Fruit fly (Drosophila melanogaster) whole organism, embryonic: ENCODE results near the gene CG6465.
A peak's percentile ranks its signal among the peaks of the same experiment; 100 is the strongest.

Source experiments
- Antp ChIP-seq: fragments of 200-800 bp; sonication (Bioruptor generic); optimal IDR thresholded peaks from 3 replicates; lab custom pipeline; 2016; ENCODE audit warnings: missing biosample characterization, missing genetic modification characterization
- BEAF-32 ChIP-seq: fragments of 200-800 bp; sonication (Bioruptor generic); optimal IDR thresholded peaks from 3 replicates; lab custom pipeline; 2017; ENCODE audit warnings: missing biosample characterization, missing genetic modification characterization, mild to moderate bottlenecking, moderate library complexity, missing genetic modification reagents
- Bteb2 ChIP-seq: fragments of 200-800 bp; sonication (Bioruptor generic); optimal IDR thresholded peaks from 2 replicates; lab custom pipeline; 2016; ENCODE audit warnings: missing biosample characterization, missing genetic modification characterization
- CG10462 ChIP-seq: fragments of 200-800 bp; sonication (Bioruptor generic); optimal IDR thresholded peaks from 2 replicates; lab custom pipeline; 2016; ENCODE audit warnings: missing biosample characterization, missing genetic modification characterization
- CG10959 ChIP-seq: fragments of 200-800 bp; sonication (Bioruptor generic); IDR thresholded peaks from 2 replicates; pipeline ENCODE4 v1.3.6; 2022; ENCODE audit warnings: missing biosample characterization, missing genetic modification characterization
- CG11093 ChIP-seq: fragments of 200-800 bp; sonication (Bioruptor generic); IDR thresholded peaks from 3 replicates; pipeline ENCODE4 v1.3.6; 2022; ENCODE audit warnings: missing biosample characterization, missing genetic modification characterization
- CG12299 ChIP-seq: fragments of 200-800 bp; sonication (Bioruptor generic); optimal IDR thresholded peaks from 2 replicates; lab custom pipeline; 2018; ENCODE audit warnings: missing biosample characterization, mild to moderate bottlenecking, missing genetic modification characterization
- CG12391 ChIP-seq: fragments of 200-800 bp; sonication (Bioruptor generic); optimal IDR thresholded peaks from 3 replicates; lab custom pipeline; 2018; ENCODE audit warnings: missing biosample characterization, mild to moderate bottlenecking, missing genetic modification characterization, moderate library complexity
- CG13123 ChIP-seq: fragments of 200-800 bp; sonication (Bioruptor generic); optimal IDR thresholded peaks from 2 replicates; lab custom pipeline; 2016; ENCODE audit warnings: missing biosample characterization, missing genetic modification characterization
- CG14710 ChIP-seq: fragments of 200-800 bp; sonication (Bioruptor generic); optimal IDR thresholded peaks from 3 replicates; lab custom pipeline; 2019; ENCODE audit warnings: missing biosample characterization, mild to moderate bottlenecking, missing genetic modification characterization, moderate library complexity
- CG1602 ChIP-seq: fragments of 200-800 bp; sonication (Bioruptor generic); optimal IDR thresholded peaks from 3 replicates; lab custom pipeline; 2016; ENCODE audit warnings: missing biosample characterization, missing genetic modification characterization
- CG16779 ChIP-seq: fragments of 200-800 bp; sonication (Bioruptor generic); IDR thresholded peaks from 2 replicates; pipeline ENCODE4 v1.3.6; 2022; ENCODE audit warnings: missing biosample characterization, missing genetic modification characterization
- CG17385 ChIP-seq: fragments of 200-800 bp; sonication (Bioruptor generic); optimal IDR thresholded peaks from 3 replicates; lab custom pipeline; 2018; ENCODE audit warnings: missing biosample characterization, mild to moderate bottlenecking, missing genetic modification characterization
- CG18764 ChIP-seq: fragments of 200-800 bp; sonication (Bioruptor generic); optimal IDR thresholded peaks from 3 replicates; lab custom pipeline; 2016; ENCODE audit warnings: missing biosample characterization, missing genetic modification characterization
- CG2889 ChIP-seq: fragments of 200-800 bp; sonication (Bioruptor generic); IDR thresholded peaks from 3 replicates; pipeline ENCODE4 v1.3.6; 2022; ENCODE audit warnings: missing biosample characterization, missing genetic modification characterization
- CG31365 ChIP-seq: fragments of 200-800 bp; sonication (Bioruptor generic); optimal IDR thresholded peaks from 2 replicates; lab custom pipeline; 2018; ENCODE audit warnings: missing biosample characterization, mild to moderate bottlenecking, missing genetic modification characterization
- CG33557 ChIP-seq: fragments of 200-800 bp; sonication (Bioruptor generic); optimal IDR thresholded peaks from 2 replicates; lab custom pipeline; 2019; ENCODE audit warnings: missing biosample characterization, mild to moderate bottlenecking, missing genetic modification characterization, moderate library complexity
- CG6683 ChIP-seq: fragments of 200-800 bp; sonication (Bioruptor generic); optimal IDR thresholded peaks from 2 replicates; lab custom pipeline; 2017; ENCODE audit warnings: missing biosample characterization, mild to moderate bottlenecking, missing genetic modification characterization, missing genetic modification reagents
- CG6791 ChIP-seq: fragments of 200-800 bp; sonication (Bioruptor generic); IDR thresholded peaks from 3 replicates; pipeline ENCODE4 v1.3.6; 2022; ENCODE audit warnings: missing biosample characterization, missing genetic modification characterization; ENCODE audit not compliant: partially characterized antibody
- CG7372 ChIP-seq: fragments of 200-800 bp; sonication (Bioruptor generic); IDR thresholded peaks from 2 replicates; pipeline ENCODE4 v1.3.6; 2022; ENCODE audit warnings: missing biosample characterization, missing genetic modification characterization
- CG7786 ChIP-seq: fragments of 200-800 bp; sonication (Bioruptor generic); optimal IDR thresholded peaks from 2 replicates; lab custom pipeline; 2016; ENCODE audit warnings: missing biosample characterization, missing genetic modification characterization
- CG9609 ChIP-seq: fragments of 200-800 bp; sonication (Bioruptor generic); optimal IDR thresholded peaks from 3 replicates; lab custom pipeline; 2016; ENCODE audit warnings: missing biosample characterization, missing genetic modification characterization
- CG9727 ChIP-seq: fragments of 200-800 bp; sonication (Bioruptor generic); optimal IDR thresholded peaks from 3 replicates; lab custom pipeline; 2017; ENCODE audit warnings: missing biosample characterization, mild to moderate bottlenecking, missing genetic modification characterization
- CG9876 ChIP-seq: fragments of 200-800 bp; sonication (Bioruptor generic); optimal IDR thresholded peaks from 2 replicates; lab custom pipeline; 2016; ENCODE audit warnings: missing biosample characterization, missing genetic modification characterization
- CHES-1-like ChIP-seq: fragments of 200-800 bp; sonication (Bioruptor generic); optimal IDR thresholded peaks from 2 replicates; lab custom pipeline; 2016; ENCODE audit warnings: missing biosample characterization, missing genetic modification characterization
- Deaf1 ChIP-seq: fragments of 200-800 bp; optimal IDR thresholded peaks from 3 replicates; lab custom pipeline; 2019; ENCODE audit warnings: missing biosample characterization, mild to moderate bottlenecking, missing genetic modification characterization, moderate library complexity
- Ets65A ChIP-seq: fragments of 200-800 bp; sonication (Bioruptor generic); peaks from one replicate; lab custom pipeline; 2016; ENCODE audit warnings: missing biosample characterization, missing genetic modification characterization
- Ets97D ChIP-seq: fragments of 200-800 bp; sonication (Bioruptor generic); optimal IDR thresholded peaks from 3 replicates; lab custom pipeline; 2016; ENCODE audit warnings: missing biosample characterization, missing genetic modification characterization
- Fer2 ChIP-seq: fragments of 200-800 bp; sonication (Bioruptor generic); optimal IDR thresholded peaks from 2 replicates; lab custom pipeline; 2018; ENCODE audit warnings: missing biosample characterization, mild to moderate bottlenecking, missing genetic modification characterization, moderate library complexity
- Fer3 ChIP-seq: fragments of 200-800 bp; sonication (Bioruptor generic); optimal IDR thresholded peaks from 2 replicates; lab custom pipeline; 2018; ENCODE audit warnings: missing biosample characterization, mild to moderate bottlenecking, missing genetic modification characterization, moderate library complexity
- Gug ChIP-seq: fragments of 200-800 bp; sonication (Bioruptor generic); IDR thresholded peaks from 4 replicates; pipeline ENCODE4 v1.3.6; 2022; ENCODE audit warnings: missing biosample characterization, missing genetic modification characterization
- Hr51 ChIP-seq, 2 experiments: fragments of 200-800 bp; sonication (Bioruptor generic); optimal IDR thresholded peaks; 2 replicates in 1 of 2; 3 replicates in 1 of 2; lab custom pipeline; 2016 to 2018; ENCODE audit warnings: missing biosample characterization in 2 of 2, missing genetic modification characterization in 2 of 2, mild to moderate bottlenecking in 1 of 2, moderate library complexity in 1 of 2
- MBD-R2 ChIP-seq: fragments of 200-800 bp; sonication (Bioruptor generic); IDR thresholded peaks from 2 replicates; pipeline ENCODE4 v1.3.6; 2022; ENCODE audit warnings: missing biosample characterization, missing genetic modification characterization
- Mrtf ChIP-seq: fragments of 200-800 bp; sonication (Bioruptor generic); IDR thresholded peaks from 3 replicates; pipeline ENCODE4 v1.3.6; 2022; ENCODE audit warnings: missing biosample characterization, missing genetic modification characterization
- PHDP ChIP-seq: fragments of 200-800 bp; sonication (Bioruptor generic); optimal IDR thresholded peaks from 3 replicates; lab custom pipeline; 2018; ENCODE audit warnings: missing biosample characterization, mild to moderate bottlenecking, missing genetic modification characterization, moderate library complexity
- Ravus ChIP-seq: fragments of 200-800 bp; sonication (Bioruptor generic); IDR thresholded peaks from 2 replicates; pipeline ENCODE4 v1.3.6; 2022; ENCODE audit warnings: missing biosample characterization, missing genetic modification characterization
- Sox102F ChIP-seq: fragments of 200-800 bp; sonication (Bioruptor generic); optimal IDR thresholded peaks from 2 replicates; lab custom pipeline; 2018; ENCODE audit warnings: missing biosample characterization, mild to moderate bottlenecking, missing genetic modification characterization, moderate library complexity
- ap ChIP-seq: fragments of 200-800 bp; sonication (Bioruptor generic); IDR thresholded peaks from 2 replicates; pipeline ENCODE4 v1.3.6; 2022; ENCODE audit warnings: missing biosample characterization, missing genetic modification characterization
- fd3F ChIP-seq: fragments of 200-800 bp; sonication (Bioruptor generic); optimal IDR thresholded peaks from 2 replicates; lab custom pipeline; 2018; ENCODE audit warnings: missing biosample characterization, mild to moderate bottlenecking, missing genetic modification characterization, moderate library complexity
- gem ChIP-seq: fragments of 200-800 bp; sonication (Bioruptor generic); optimal IDR thresholded peaks from 2 replicates; lab custom pipeline; 2019; ENCODE audit warnings: missing biosample characterization, mild to moderate bottlenecking, missing genetic modification characterization, moderate library complexity
- inv ChIP-seq: fragments of 200-800 bp; sonication (Bioruptor generic); IDR thresholded peaks from 2 replicates; pipeline ENCODE4 v1.3.6; 2022; ENCODE audit warnings: missing biosample characterization, missing genetic modification characterization; ENCODE audit not compliant: partially characterized antibody
- jumu ChIP-seq: fragments of 200-800 bp; sonication (Bioruptor generic); optimal IDR thresholded peaks from 3 replicates; lab custom pipeline; 2016; ENCODE audit warnings: missing biosample characterization, missing genetic modification characterization
- kay ChIP-seq: fragments of 200-800 bp; sonication (Bioruptor generic); optimal IDR thresholded peaks from 2 replicates; lab custom pipeline; 2016; ENCODE audit warnings: missing biosample characterization, missing genetic modification characterization
- mld ChIP-seq: fragments of 200-800 bp; sonication (Bioruptor generic); IDR thresholded peaks from 3 replicates; pipeline ENCODE4 v1.3.6; 2022; ENCODE audit warnings: missing biosample characterization, missing genetic modification characterization; ENCODE audit not compliant: partially characterized antibody
- odd ChIP-seq: fragments of 200-800 bp; sonication (Bioruptor generic); optimal IDR thresholded peaks from 2 replicates; lab custom pipeline; 2017; ENCODE audit warnings: missing biosample characterization, mild to moderate bottlenecking, missing genetic modification characterization
- sens ChIP-seq: fragments of 200-800 bp; sonication (Bioruptor generic); peaks from one replicate; lab custom pipeline; 2016; ENCODE audit warnings: missing biosample characterization, missing genetic modification characterization
- sima ChIP-seq: fragments of 200-800 bp; sonication (Bioruptor generic); optimal IDR thresholded peaks from 2 replicates; lab custom pipeline; 2016; ENCODE audit warnings: missing biosample characterization, missing genetic modification characterization
- so ChIP-seq: fragments of 200-800 bp; sonication (Bioruptor generic); IDR thresholded peaks from 3 replicates; pipeline ENCODE4 v1.3.6; 2022; ENCODE audit warnings: missing biosample characterization, missing genetic modification characterization
- tap ChIP-seq: fragments of 200-800 bp; optimal IDR thresholded peaks from 3 replicates; lab custom pipeline; 2019; ENCODE audit warnings: missing biosample characterization, mild to moderate bottlenecking, missing genetic modification characterization, moderate library complexity
- toy ChIP-seq: fragments of 200-800 bp; sonication (Bioruptor generic); IDR thresholded peaks from 2 replicates; pipeline ENCODE4 v1.3.6; 2022; ENCODE audit warnings: missing biosample characterization, missing genetic modification characterization
- twi ChIP-seq: fragments of 200-800 bp; optimal IDR thresholded peaks from 2 replicates; lab custom pipeline; 2019; ENCODE audit warnings: missing biosample characterization, mild to moderate bottlenecking, missing genetic modification characterization, moderate library complexity
- usp ChIP-seq: fragments of >200 bp; optimal IDR thresholded peaks from 2 replicates; lab custom pipeline; 2017; ENCODE audit warnings: missing biosample characterization, missing genetic modification characterization

The CG6465 gene

dm6 chr3R:10675101-10675500 lies 1.9 kb downstream of the CG6465 start (continued):
- TF ChIP-seq PHDP (tag; lab: Kevin White, UChicago) (peak; percentile 31), sima (no peak), Hr51 (GFP tag; optimal IDR thresholded peaks at IDR 0.05; lab: Kevin White, UChicago) (peak in 1 of 2 experiments; percentile 40), CG17385 (GFP tag; lab: Kevin White, UChicago) (no peak), CG1602 (GFP tag; lab: Kevin White, UChicago) (no peak), CG16779 (GFP tag; lab: Robert Waterston, UW) (no peak), gem (tag; lab: Kevin White, UChicago) (peak; percentile 28), CG33557 (no peak), CHES-1-like (peak; percentile 26), ap (no peak), CG13123 (no peak), Mrtf (GFP tag; lab: Robert Waterston, UW) (no peak), CG12391 (tag; lab: Kevin White, UChicago) (peak; percentile 30), Fer2 (tag; lab: Kevin White, UChicago) (no peak), CG7786 (GFP tag; lab: Kevin White, UChicago) (peak; percentile 38), CG6683 (GFP tag; lab: Kevin White, UChicago) (peak; percentile 67), CG11093 (no peak), CG9727 (GFP tag; lab: Kevin White, UChicago) (peak; percentile 35), Gug (GFP tag; lab: Robert Waterston, UW) (no peak), CG12299 (no peak), CG9609 (GFP tag; lab: Kevin White, UChicago) (peak; percentile 30), so (GFP tag; lab: Robert Waterston, UW) (no peak), CG18764 (GFP tag; lab: Kevin White, UChicago) (no peak), MBD-R2 (GFP tag; lab: Robert Waterston, UW) (no peak), tap (tag; lab: Kevin White, UChicago) (no peak), CG9876 (GFP tag; lab: Kevin White, UChicago) (peak; percentile 61), mld (peak; percentile 46; the same call in 1 of the 3 replicates), CG14710 (tag; lab: Kevin White, UChicago) (peak; percentile 68), Ets65A (GFP tag; lab: Kevin White, UChicago) (peak; percentile 94), Antp (peak; percentile 9), Deaf1 (no peak), CG6791 (GFP tag; lab: Robert Waterston, UW) (peak; percentile 77; the same call in 2 of the 3 replicates), twi (no peak), jumu (GFP tag; lab: Kevin White, UChicago) (no peak), CG31365 (tag; lab: Kevin White, UChicago) (peak; percentile 92), Bteb2 (GFP tag; lab: Kevin White, UChicago) (peak; percentile 24), odd (GFP tag; lab: Kevin White, UChicago) (no peak), BEAF-32 (GFP tag; lab: Kevin White, UChicago) (peak; percentile 87), CG2889 (GFP tag; lab: Robert Waterston, UW) (no peak), Ets97D (GFP tag; lab: Kevin White, UChicago) (peak; percentile 55), CG7372 (no peak), Ravus (GFP tag; lab: Robert Waterston, UW) (no peak), CG10462 (GFP tag; lab: Kevin White, UChicago) (no peak), toy (GFP tag; lab: Robert Waterston, UW) (no peak), CG10959 (GFP tag; lab: Robert Waterston, UW) (no peak), kay (GFP tag; lab: Kevin White, UChicago) (no peak), sens (GFP tag; lab: Kevin White, UChicago) (peak; percentile 75), Fer3 (no peak), fd3F (GFP tag; lab: Kevin White, UChicago) (no peak), usp (GFP tag; lab: Kevin White, UChicago) (no peak), inv (GFP tag; lab: Robert Waterston, UW) (peak; percentile 85), Sox102F (no peak)
